Fruit fly (Drosophila melanogaster) whole organism, embryonic: Measurements from ENCODE around the gene Mnn1.

Experiments used
- Ada2b ChIP-seq: fragments of 200-800 bp; sonication (Bioruptor generic); IDR thresholded peaks from 2 replicates; pipeline ENCODE4 v1.3.6; 2022; ENCODE audit warnings: missing biosample characterization, missing genetic modification characterization
- B-H2 ChIP-seq: fragments of 200-800 bp; sonication (Bioruptor generic); optimal IDR thresholded peaks from 2 replicates; lab custom pipeline; 2018; ENCODE audit warnings: missing biosample characterization, mild to moderate bottlenecking, missing genetic modification characterization
- BtbVII ChIP-seq: fragments of 200-800 bp; sonication (Bioruptor generic); optimal IDR thresholded peaks from 3 replicates; lab custom pipeline; 2017; ENCODE audit warnings: missing biosample characterization, mild to moderate bottlenecking, missing genetic modification characterization
- CG10654 ChIP-seq: fragments of 200-800 bp; sonication (Bioruptor generic); optimal IDR thresholded peaks from 2 replicates; lab custom pipeline; 2016; ENCODE audit warnings: missing biosample characterization, missing genetic modification characterization
- CG11247 ChIP-seq: fragments of 200-800 bp; sonication (Bioruptor generic); IDR thresholded peaks from 2 replicates; pipeline ENCODE4 v1.3.6; 2022; ENCODE audit warnings: missing biosample characterization, missing genetic modification characterization
- CG11504 ChIP-seq: fragments of 200-800 bp; sonication (Bioruptor generic); optimal IDR thresholded peaks from 3 replicates; lab custom pipeline; 2019; ENCODE audit warnings: missing biosample characterization, mild to moderate bottlenecking, missing genetic modification characterization, moderate library complexity
- CG1233 ChIP-seq: fragments of 200-800 bp; sonication (Bioruptor generic); optimal IDR thresholded peaks from 4 replicates; lab custom pipeline; 2018; ENCODE audit warnings: missing biosample characterization, mild to moderate bottlenecking, missing genetic modification characterization
- CG12744 ChIP-seq: fragments of 200-800 bp; sonication (Bioruptor generic); optimal IDR thresholded peaks from 2 replicates; lab custom pipeline; 2016; ENCODE audit warnings: missing biosample characterization, missing genetic modification characterization
- CG14441 ChIP-seq: fragments of 200-800 bp; sonication (Bioruptor generic); IDR thresholded peaks from 2 replicates; pipeline ENCODE4 v1.3.6; 2022; ENCODE audit warnings: missing biosample characterization, missing genetic modification characterization
- CG17359 ChIP-seq: fragments of 200-800 bp; sonication (Bioruptor generic); optimal IDR thresholded peaks from 3 replicates; lab custom pipeline; 2018; ENCODE audit warnings: missing biosample characterization, mild to moderate bottlenecking, missing genetic modification characterization, moderate library complexity
- CG17385 ChIP-seq: fragments of 200-800 bp; sonication (Bioruptor generic); optimal IDR thresholded peaks from 3 replicates; lab custom pipeline; 2018; ENCODE audit warnings: missing biosample characterization, mild to moderate bottlenecking, missing genetic modification characterization
- CG2712 ChIP-seq: fragments of 200-800 bp; optimal IDR thresholded peaks from 3 replicates; lab custom pipeline; 2019; ENCODE audit warnings: missing biosample characterization, mild to moderate bottlenecking, missing genetic modification characterization, moderate library complexity
- CG30403 ChIP-seq: fragments of 200-800 bp; sonication (Bioruptor generic); optimal IDR thresholded peaks from 3 replicates; lab custom pipeline; 2016; ENCODE audit warnings: missing biosample characterization, missing genetic modification characterization
- CG31365 ChIP-seq: fragments of 200-800 bp; sonication (Bioruptor generic); optimal IDR thresholded peaks from 2 replicates; lab custom pipeline; 2018; ENCODE audit warnings: missing biosample characterization, mild to moderate bottlenecking, missing genetic modification characterization
- CG4328 ChIP-seq: fragments of 200-800 bp; sonication (Bioruptor generic); optimal IDR thresholded peaks from 3 replicates; lab custom pipeline; 2017; ENCODE audit warnings: missing biosample characterization, missing genetic modification reagents, missing genetic modification characterization
- CG5180 ChIP-seq: fragments of 200-800 bp; sonication (Bioruptor generic); optimal IDR thresholded peaks from 3 replicates; lab custom pipeline; 2017; ENCODE audit warnings: missing biosample characterization, missing genetic modification characterization, mild to moderate bottlenecking, moderate library complexity, missing genetic modification reagents
- CG9727 ChIP-seq: fragments of 200-800 bp; sonication (Bioruptor generic); optimal IDR thresholded peaks from 3 replicates; lab custom pipeline; 2017; ENCODE audit warnings: missing biosample characterization, mild to moderate bottlenecking, missing genetic modification characterization
- CG9876 ChIP-seq: fragments of 200-800 bp; sonication (Bioruptor generic); optimal IDR thresholded peaks from 2 replicates; lab custom pipeline; 2016; ENCODE audit warnings: missing biosample characterization, missing genetic modification characterization
- Eip74EF ChIP-seq, 2 experiments: fragments of 200-800 bp in 1 of 2; fragments of >200 bp in 1 of 2; sonication (Bioruptor generic) in 1 of 2; optimal IDR thresholded peaks; 2 replicates each; lab custom pipeline; 2017 to 2019; ENCODE audit warnings: missing biosample characterization in 2 of 2, missing genetic modification characterization in 2 of 2, mild to moderate bottlenecking in 1 of 2, moderate library complexity in 1 of 2
- GATAe ChIP-seq: fragments of 200-800 bp; sonication (Bioruptor generic); conservative IDR thresholded peaks from 2 replicates; pipeline ENCODE4 v1.3.6; 2022; ENCODE audit warnings: missing biosample characterization, missing genetic modification characterization
- Hand ChIP-seq: fragments of 200-800 bp; sonication (Bioruptor generic); optimal IDR thresholded peaks from 2 replicates; lab custom pipeline; 2017; ENCODE audit warnings: mild to moderate bottlenecking, missing biosample characterization, missing genetic modification reagents, missing genetic modification characterization
- HmgZ ChIP-seq: fragments of 200-800 bp; sonication (Bioruptor generic); optimal IDR thresholded peaks from 2 replicates; lab custom pipeline; 2018; ENCODE audit warnings: missing biosample characterization, mild to moderate bottlenecking, missing genetic modification characterization
- Max ChIP-seq: fragments of 200-800 bp; sonication (Bioruptor generic); optimal IDR thresholded peaks from 2 replicates; lab custom pipeline; 2016; ENCODE audit warnings: missing biosample characterization, mild to moderate bottlenecking, missing genetic modification characterization
- Optix ChIP-seq: fragments of 200-800 bp; sonication (Bioruptor generic); IDR thresholded peaks from 3 replicates; pipeline ENCODE4 v1.3.6; 2022; ENCODE audit warnings: missing biosample characterization, missing genetic modification characterization
- Pdp1 ChIP-seq, 2 experiments: fragments of 200-800 bp; sonication (Bioruptor generic); optimal IDR thresholded peaks; 3 replicates each; lab custom pipeline; 2016; ENCODE audit warnings: missing biosample characterization in 2 of 2, missing genetic modification characterization in 2 of 2, mild to moderate bottlenecking in 1 of 2, moderate library complexity in 1 of 2
- Scr ChIP-seq: fragments of 200-800 bp; sonication (Bioruptor generic); IDR thresholded peaks from 2 replicates; pipeline ENCODE4 v1.3.6; 2022; ENCODE audit warnings: missing biosample characterization, missing genetic modification characterization; ENCODE audit not compliant: partially characterized antibody
- Sox100B ChIP-seq: fragments of 200-800 bp; sonication (Bioruptor generic); optimal IDR thresholded peaks from 3 replicates; lab custom pipeline; 2018; ENCODE audit warnings: missing biosample characterization, mild to moderate bottlenecking, missing genetic modification characterization
- Ssrp ChIP-seq: fragments of 200-800 bp; sonication (Bioruptor generic); optimal IDR thresholded peaks from 2 replicates; lab custom pipeline; 2018; ENCODE audit warnings: missing biosample characterization, mild to moderate bottlenecking, missing genetic modification characterization, moderate library complexity
- Usf ChIP-seq: fragments of 200-800 bp; sonication (Bioruptor generic); optimal IDR thresholded peaks from 2 replicates; lab custom pipeline; 2017; ENCODE audit warnings: missing genotype, missing biosample characterization, missing genetic modification characterization
- Vsx1 ChIP-seq: fragments of 200-800 bp; sonication (Bioruptor generic); optimal IDR thresholded peaks from 2 replicates; lab custom pipeline; 2017; ENCODE audit warnings: missing biosample characterization, mild to moderate bottlenecking, missing genetic modification characterization, missing genetic modification reagents
- ab ChIP-seq: fragments of 200-800 bp; sonication (Bioruptor generic); optimal IDR thresholded peaks from 2 replicates; lab custom pipeline; 2016; ENCODE audit warnings: missing biosample characterization, missing genetic modification characterization
- bab2 ChIP-seq: fragments of 200-800 bp; sonication (Bioruptor generic); optimal IDR thresholded peaks from 2 replicates; lab custom pipeline; 2016; ENCODE audit warnings: missing biosample characterization, missing genetic modification characterization
- br ChIP-seq: fragments of >200 bp; optimal IDR thresholded peaks from 2 replicates; lab custom pipeline; 2017
- chm ChIP-seq: fragments of 200-800 bp; sonication (Bioruptor generic); IDR thresholded peaks from 2 replicates; pipeline ENCODE4 v1.3.6; 2022; ENCODE audit warnings: missing biosample characterization, missing genetic modification characterization
- dm ChIP-seq: fragments of 200-800 bp; sonication (Bioruptor generic); optimal IDR thresholded peaks from 3 replicates; lab custom pipeline; 2016; ENCODE audit warnings: missing biosample characterization, missing genetic modification characterization
- dmrt11E ChIP-seq: fragments of 200-800 bp; sonication (Bioruptor generic); optimal IDR thresholded peaks from 3 replicates; lab custom pipeline; 2018; ENCODE audit warnings: missing biosample characterization, mild to moderate bottlenecking, missing genetic modification characterization, moderate library complexity
- dmrt99B ChIP-seq: fragments of 200-800 bp; sonication (Bioruptor generic); optimal IDR thresholded peaks from 2 replicates; lab custom pipeline; 2018; ENCODE audit warnings: missing biosample characterization, mild to moderate bottlenecking, missing genetic modification characterization, moderate library complexity
- exex ChIP-seq: fragments of 200-800 bp; sonication (Bioruptor generic); optimal IDR thresholded peaks from 4 replicates; lab custom pipeline; 2018; ENCODE audit warnings: missing biosample characterization, mild to moderate bottlenecking, missing genetic modification characterization, moderate library complexity
- fd102C ChIP-seq: fragments of 200-800 bp; sonication (Bioruptor generic); optimal IDR thresholded peaks from 2 replicates; lab custom pipeline; 2018; ENCODE audit warnings: missing biosample characterization, mild to moderate bottlenecking, missing genetic modification characterization, moderate library complexity
- gsb ChIP-seq: fragments of 200-800 bp; sonication (Bioruptor generic); IDR thresholded peaks from 2 replicates; pipeline ENCODE4 v1.3.6; 2022; ENCODE audit warnings: missing biosample characterization, missing genetic modification characterization
- jumu ChIP-seq: fragments of 200-800 bp; sonication (Bioruptor generic); optimal IDR thresholded peaks from 3 replicates; lab custom pipeline; 2016; ENCODE audit warnings: missing biosample characterization, missing genetic modification characterization
- ken ChIP-seq: fragments of 200-800 bp; sonication (Bioruptor generic); IDR thresholded peaks from 3 replicates; pipeline ENCODE4 v1.3.6; 2022; ENCODE audit warnings: missing biosample characterization, missing genetic modification characterization
- lbe ChIP-seq: fragments of 200-800 bp; sonication (Bioruptor generic); optimal IDR thresholded peaks from 2 replicates; lab custom pipeline; 2016; ENCODE audit warnings: missing biosample characterization, mild to moderate bottlenecking, missing genetic modification characterization
- nerfin-2 ChIP-seq: fragments of 200-800 bp; sonication (Bioruptor generic); IDR thresholded peaks from 2 replicates; pipeline ENCODE4 v1.3.6; 2022; ENCODE audit warnings: missing biosample characterization, missing genetic modification characterization; ENCODE audit not compliant: partially characterized antibody
- pzg ChIP-seq: fragments of 200-800 bp; sonication (Bioruptor generic); optimal IDR thresholded peaks from 3 replicates; lab custom pipeline; 2018; ENCODE audit warnings: missing biosample characterization, mild to moderate bottlenecking, missing genetic modification characterization, moderate library complexity
- sima ChIP-seq: fragments of 200-800 bp; sonication (Bioruptor generic); optimal IDR thresholded peaks from 2 replicates; lab custom pipeline; 2016; ENCODE audit warnings: missing biosample characterization, missing genetic modification characterization
- sisA ChIP-seq: fragments of 200-800 bp; sonication (Bioruptor generic); IDR thresholded peaks from 2 replicates; pipeline ENCODE4 v1.3.6; 2022; ENCODE audit warnings: missing biosample characterization, missing genetic modification characterization
- vvl ChIP-seq: fragments of 200-800 bp; sonication (Bioruptor generic); IDR thresholded peaks from 2 replicates; pipeline ENCODE4 v1.3.6; 2022; ENCODE audit warnings: missing biosample characterization, missing genetic modification characterization
- wek ChIP-seq: fragments of 200-800 bp; sonication (Bioruptor generic); optimal IDR thresholded peaks from 3 replicates; lab custom pipeline; 2018; ENCODE audit warnings: missing biosample characterization, mild to moderate bottlenecking, missing genetic modification characterization, moderate library complexity
- z ChIP-seq: fragments of 200-800 bp; sonication (Bioruptor generic); IDR thresholded peaks from 3 replicates; pipeline ENCODE4 v1.3.6; 2022; ENCODE audit warnings: missing biosample characterization, missing genetic modification characterization

Mnn1 gene

dm6 chr2L:7033100-7033675 lies 22.9 kb upstream of the Mnn1 start (continued):
- TF ChIP-seq B-H2 (GFP tag; lab: Kevin White, UChicago) (peak; percentile 43), GATAe (no peak), CG2712 (tag; lab: Kevin White, UChicago) (no peak), CG4328 (GFP tag; lab: Kevin White, UChicago) (no peak), sima (GFP tag; lab: Kevin White, UChicago) (no peak), CG11504 (no peak), Vsx1 (GFP tag; lab: Kevin White, UChicago) (peak; percentile 28), Pdp1 (GFP tag; optimal IDR thresholded peaks at IDR 0.05; lab: Kevin White, UChicago) (peak; percentile 25 to 34), br (no peak), ab (GFP tag; lab: Kevin White, UChicago) (no peak), dmrt11E (tag; lab: Kevin White, UChicago) (no peak), Hand (GFP tag; lab: Kevin White, UChicago) (no peak), exex (no peak), Usf (GFP tag; lab: Kevin White, UChicago) (no peak), HmgZ (tag; lab: Kevin White, UChicago) (peak; percentile 50), Sox100B (GFP tag; lab: Kevin White, UChicago) (no peak), ken (GFP tag; lab: Robert Waterston, UW) (no peak), jumu (GFP tag; lab: Kevin White, UChicago) (peak; percentile 40), Eip74EF (GFP tag; optimal IDR thresholded peaks at IDR 0.05; lab: Kevin White, UChicago) (peak in 1 of 2 experiments; percentile 31), dm (GFP tag; lab: Kevin White, UChicago) (no peak), Optix (GFP tag; lab: Robert Waterston, UW) (no peak), CG12744 (GFP tag; lab: Kevin White, UChicago) (no peak), Ssrp (tag; lab: Kevin White, UChicago) (no peak), vvl (GFP tag; lab: Robert Waterston, UW) (peak; percentile 69), Max (GFP tag; lab: Kevin White, UChicago) (peak; percentile 30), CG17385 (GFP tag; lab: Kevin White, UChicago) (peak; percentile 21), CG14441 (GFP tag; lab: Robert Waterston, UW) (0 out of 2 replicates have a peak, but pooled peaks have one; percentile 37), dmrt99B (tag; lab: Kevin White, UChicago) (no peak), pzg (GFP tag; lab: Kevin White, UChicago) (no peak), nerfin-2 (no peak), CG17359 (tag; lab: Kevin White, UChicago) (peak; percentile 49), CG30403 (GFP tag; lab: Kevin White, UChicago) (peak; percentile 19), chm (GFP tag; lab: Robert Waterston, UW) (no peak; the same call in 1 of the 2 replicates), z (GFP tag; lab: Robert Waterston, UW) (no peak), BtbVII (GFP tag; lab: Kevin White, UChicago) (peak; percentile 44), gsb (0 out of 2 replicates have a peak, but pooled peaks have one; percentile 10), Scr (no peak), CG5180 (GFP tag; lab: Kevin White, UChicago) (no peak), CG31365 (tag; lab: Kevin White, UChicago) (no peak), CG9727 (GFP tag; lab: Kevin White, UChicago) (peak; percentile 26), lbe (GFP tag; lab: Kevin White, UChicago) (peak; percentile 47), bab2 (GFP tag; lab: Kevin White, UChicago) (no peak), CG10654 (GFP tag; lab: Kevin White, UChicago) (no peak), CG11247 (GFP tag; lab: Robert Waterston, UW) (no peak), CG1233 (GFP tag; lab: Kevin White, UChicago) (peak; percentile 37), Ada2b (GFP tag; lab: Robert Waterston, UW) (peak; percentile 55), wek (GFP tag; lab: Kevin White, UChicago) (peak; percentile 41), CG9876 (GFP tag; lab: Kevin White, UChicago) (no peak), fd102C (no peak), sisA (peak; percentile 32; the same call in 1 of the 2 replicates)
